Worm (Caenorhabditis elegans) whole organism, L1 larva: ENCODE measurements around the gene gbh-1.

Source experiments
- nhr-237 ChIP-seq: fragments of 150-350 bp; optimal IDR thresholded peaks from 2 replicates; lab custom pipeline; 2014; ENCODE audit warnings: missing biosample characterization, missing genetic modification characterization
- pag-3 ChIP-seq: sonication (generic microtip); optimal IDR thresholded peaks from 2 replicates; lab custom pipeline; 2017; ENCODE audit warnings: missing genetic modification characterization, mild to moderate bottlenecking, missing compliant biosample characterization, antibody characterized with exemption, borderline replicate concordance; ENCODE audit not compliant: insufficient read depth
- pax-3 ChIP-seq: fragments of 200-800 bp; sonication (Bioruptor generic); optimal IDR thresholded peaks from 2 replicates; lab custom pipeline; 2018; ENCODE audit warnings: mild to moderate bottlenecking, missing genetic modification characterization, moderate library complexity, missing compliant biosample characterization

ce11 chrII:10643403-10643802, 50.2 kb downstream of the gbh-1 start, which contains the start of gene M28.4:
- TF ChIP-seq pax-3 (tag; lab: Kevin White, UChicago), result no peak
- no peak for TF ChIP-seq nhr-237 (tag; lab: Kevin White, UChicago)
- no peak for TF ChIP-seq pag-3
